Worm (Caenorhabditis elegans): ENCODE data around the gene irg-8.

DNA sequence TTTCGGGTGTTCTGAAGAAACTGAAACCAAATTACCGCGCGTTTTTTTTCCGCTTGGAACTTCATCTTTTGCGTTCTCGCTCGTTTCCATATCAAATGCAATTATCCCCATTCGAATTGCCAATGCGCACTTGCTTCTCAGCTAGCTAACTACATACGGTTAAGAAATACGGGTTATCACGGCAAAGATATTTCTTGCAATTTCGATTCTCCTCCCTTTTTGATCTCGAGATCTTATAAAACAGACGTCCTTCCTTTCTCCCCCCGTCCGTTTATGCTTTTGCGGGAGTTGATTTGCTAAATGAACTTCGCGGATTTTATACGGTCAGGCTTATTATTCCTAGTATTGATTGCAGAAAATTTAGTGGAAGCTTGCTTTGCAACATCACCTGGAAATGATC is 11.3 kb upstream of the irg-8 start, which contains the start of gene B0554.4:
- no peak for TF ChIP-seq unc-98 (GFP tag; IDR thresholded peaks at IDR 0.05)
- no peak for TF ChIP-seq ztf-11 (tag; optimal IDR thresholded peaks at IDR 0.05)

Data from whole organism, L1 larva.